Worm (Caenorhabditis elegans) whole organism, L4 larva: Measurements from ENCODE around the gene F55E10.1.

ENCODE experiments used
- D1046.2 ChIP-seq: fragments of 200-800 bp; sonication (Bioruptor generic); IDR thresholded peaks from 2 replicates; pipeline ENCODE4 v1.3.6; 2022; ENCODE audit warnings: missing genetic modification characterization, missing compliant biosample characterization
- F10B5.3 ChIP-seq: sonication (generic microtip); optimal IDR thresholded peaks from 2 replicates; lab custom pipeline; 2016; ENCODE audit warnings: mild to moderate bottlenecking, missing genetic modification characterization, missing compliant biosample characterization
- F26F4.8 ChIP-seq: fragments of 200-800 bp; sonication (Bioruptor generic); conservative IDR thresholded peaks from 2 replicates; pipeline ENCODE4 v1.3.6; 2022; ENCODE audit warnings: missing genetic modification characterization, missing compliant biosample characterization
- F37D6.2 ChIP-seq: sonication (generic microtip); optimal IDR thresholded peaks from 2 replicates; lab custom pipeline; 2016; ENCODE audit warnings: mild to moderate bottlenecking, missing genetic modification characterization, missing compliant biosample characterization
- F49E8.2 ChIP-seq: sonication (generic microtip); optimal IDR thresholded peaks from 2 replicates; lab custom pipeline; 2016; ENCODE audit warnings: missing compliant biosample characterization, mild to moderate bottlenecking, missing genetic modification characterization, borderline replicate concordance
- R02D3.7 ChIP-seq: fragments of 150-350 bp; sonication (generic microtip); optimal IDR thresholded peaks from 3 replicates; lab custom pipeline; 2014; ENCODE audit warnings: missing biosample characterization, missing genetic modification characterization
- T20F7.1 ChIP-seq: fragments of 200-800 bp; sonication (Bioruptor generic); optimal IDR thresholded peaks from 2 replicates; lab custom pipeline; 2018; ENCODE audit warnings: mild to moderate bottlenecking, missing genetic modification characterization, missing compliant biosample characterization
- T26A8.4 ChIP-seq: fragments of 200-800 bp; sonication (Bioruptor generic); IDR thresholded peaks from 2 replicates; pipeline ENCODE4 v1.3.6; 2022; ENCODE audit warnings: missing genetic modification characterization, missing compliant biosample characterization
- Y105C5A.15 ChIP-seq: fragments of 200-800 bp; sonication (Bioruptor generic); IDR thresholded peaks from 2 replicates; pipeline ENCODE4 v1.3.6; 2022; ENCODE audit warnings: missing genetic modification characterization, missing compliant biosample characterization
- Y48G9A.11 ChIP-seq: fragments of 200-800 bp; sonication (Bioruptor generic); IDR thresholded peaks from 2 replicates; pipeline ENCODE4 v1.3.6; 2022; ENCODE audit warnings: missing genetic modification reagents, missing genetic modification characterization, missing compliant biosample characterization
- Y5F2A.4 ChIP-seq: fragments of 200-800 bp; sonication (Bioruptor generic); optimal IDR thresholded peaks from 2 replicates; lab custom pipeline; 2018; ENCODE audit warnings: mild to moderate bottlenecking, missing genetic modification characterization, missing compliant biosample characterization
- Y75B8A.6 ChIP-seq: fragments of 200-800 bp; sonication (Bioruptor generic); IDR thresholded peaks from 2 replicates; pipeline ENCODE4 v1.3.6; 2022; ENCODE audit warnings: missing genetic modification reagents, missing genetic modification characterization, missing compliant biosample characterization
- ZK337.2 ChIP-seq: fragments of 200-800 bp; sonication (Bioruptor generic); IDR thresholded peaks from 2 replicates; pipeline ENCODE4 v1.3.6; 2022; ENCODE audit warnings: missing genetic modification reagents, missing genetic modification characterization, missing compliant biosample characterization
- ZK546.5 ChIP-seq, 2 experiments: sonication (generic microtip); optimal IDR thresholded peaks; 2 replicates each; lab custom pipeline; 2017; ENCODE audit warnings: missing biosample characterization in 2 of 2, missing genetic modification characterization in 2 of 2
- ceh-62 ChIP-seq: sonication (generic microtip); optimal IDR thresholded peaks from 2 replicates; lab custom pipeline; 2017; ENCODE audit warnings: missing biosample characterization, missing genetic modification characterization
- ctbp-1 ChIP-seq: fragments of 200-800 bp; sonication (Bioruptor generic); IDR thresholded peaks from 2 replicates; pipeline ENCODE4 v1.3.6; 2022; ENCODE audit warnings: missing genetic modification reagents, missing genetic modification characterization, missing compliant biosample characterization
- daf-12 ChIP-seq: fragments of 150-350 bp; optimal IDR thresholded peaks from 2 replicates; lab custom pipeline; 2014; ENCODE audit warnings: missing biosample characterization, missing genetic modification reagents, missing genetic modification characterization
- daf-16 ChIP-seq, 3 experiments: sonication (generic microtip); optimal IDR thresholded peaks; 2 replicates each; lab custom pipeline; 2016 to 2017; ENCODE audit warnings: missing genetic modification characterization in 3 of 3, missing genetic modification reagents in 3 of 3, mild to moderate bottlenecking in 2 of 3, missing compliant biosample characterization in 2 of 3, missing biosample characterization in 1 of 3, moderate library complexity in 1 of 3
- daf-8 ChIP-seq: fragments of 200-800 bp; sonication (Bioruptor generic); IDR thresholded peaks from 2 replicates; pipeline ENCODE4 v1.3.6; 2022; ENCODE audit warnings: missing genetic modification characterization, missing compliant biosample characterization
- dmd-6 ChIP-seq: fragments of 200-800 bp; sonication (Bioruptor generic); IDR thresholded peaks from 2 replicates; pipeline ENCODE4 v1.3.6; 2022; ENCODE audit warnings: missing genetic modification reagents, missing genetic modification characterization, missing compliant biosample characterization
- dmd-9 ChIP-seq: fragments of 200-800 bp; sonication (Bioruptor generic); IDR thresholded peaks from 2 replicates; pipeline ENCODE4 v1.3.6; 2022; ENCODE audit warnings: missing genetic modification reagents, missing genetic modification characterization, missing compliant biosample characterization
- duxl-1 ChIP-seq: sonication (generic microtip); optimal IDR thresholded peaks from 2 replicates; lab custom pipeline; 2016; ENCODE audit warnings: mild to moderate bottlenecking, missing genetic modification characterization, moderate library complexity, missing compliant biosample characterization; ENCODE audit not compliant: poor library complexity
- fkh-10 ChIP-seq: fragments of 150-350 bp; optimal IDR thresholded peaks from 2 replicates; lab custom pipeline; 2014; ENCODE audit warnings: missing biosample characterization, missing genetic modification reagents, missing genetic modification characterization
- hlh-11 ChIP-seq: fragments of 200-800 bp; sonication (Bioruptor generic); optimal IDR thresholded peaks from 2 replicates; lab custom pipeline; 2018; ENCODE audit warnings: mild to moderate bottlenecking, missing genetic modification characterization, missing compliant biosample characterization
- hlh-30 ChIP-seq: sonication (generic microtip); optimal IDR thresholded peaks from 2 replicates; lab custom pipeline; 2017; ENCODE audit warnings: antibody characterized with exemption, mild to moderate bottlenecking, missing genetic modification characterization, missing compliant biosample characterization; ENCODE audit not compliant: insufficient read depth
- hmg-1.1 ChIP-seq: fragments of 200-800 bp; sonication (Bioruptor generic); IDR thresholded peaks from 2 replicates; pipeline ENCODE4 v1.3.6; 2022; ENCODE audit warnings: missing genetic modification reagents, missing genetic modification characterization, missing compliant biosample characterization
- lin-1 ChIP-seq: fragments of 200-800 bp; sonication (Bioruptor generic); IDR thresholded peaks from 2 replicates; pipeline ENCODE4 v1.3.6; 2022; ENCODE audit warnings: missing genetic modification reagents, missing genetic modification characterization, missing compliant biosample characterization
- lin-38 ChIP-seq: fragments of 200-800 bp; sonication (Bioruptor generic); IDR thresholded peaks from 2 replicates; pipeline ENCODE4 v1.3.6; 2022; ENCODE audit warnings: missing genetic modification reagents, missing genetic modification characterization, missing compliant biosample characterization
- lir-3 ChIP-seq: sonication (generic microtip); optimal IDR thresholded peaks from 2 replicates; lab custom pipeline; 2016; ENCODE audit warnings: mild to moderate bottlenecking, missing genetic modification characterization, missing compliant biosample characterization
- mdl-1 ChIP-seq, 2 experiments: fragments of 150-350 bp in 1 of 2; sonication (generic microtip) in 1 of 2; optimal IDR thresholded peaks; 2 replicates each; lab custom pipeline; 2014 to 2017; ENCODE audit warnings: missing biosample characterization in 2 of 2, missing genetic modification characterization in 2 of 2
- mdt-29 ChIP-seq: fragments of 200-800 bp; sonication (Bioruptor generic); IDR thresholded peaks from 2 replicates; pipeline ENCODE4 v1.3.6; 2022; ENCODE audit warnings: missing genetic modification reagents, missing genetic modification characterization, missing compliant biosample characterization
- mep-1 ChIP-seq: fragments of 150-350 bp; sonication (generic microtip); optimal IDR thresholded peaks from 3 replicates; lab custom pipeline; 2014; ENCODE audit warnings: missing biosample characterization, missing genetic modification characterization
- nhr-10 ChIP-seq: fragments of 150-350 bp; optimal IDR thresholded peaks from 2 replicates; lab custom pipeline; 2014; ENCODE audit warnings: missing biosample characterization, missing genetic modification characterization
- nhr-102 ChIP-seq: sonication (generic microtip); optimal IDR thresholded peaks from 2 replicates; lab custom pipeline; 2016; ENCODE audit warnings: mild to moderate bottlenecking, missing genetic modification characterization, moderate library complexity, missing compliant biosample characterization
- nhr-11 ChIP-seq: fragments of 150-350 bp; optimal IDR thresholded peaks from 2 replicates; lab custom pipeline; 2014; ENCODE audit warnings: missing biosample characterization, missing genetic modification characterization
- nhr-111 ChIP-seq: fragments of 200-800 bp; sonication (Bioruptor generic); optimal IDR thresholded peaks from 2 replicates; lab custom pipeline; 2018; ENCODE audit warnings: mild to moderate bottlenecking, missing genetic modification characterization, missing compliant biosample characterization
- nhr-28 ChIP-seq: fragments of 150-350 bp; optimal IDR thresholded peaks from 2 replicates; lab custom pipeline; 2014; ENCODE audit warnings: missing biosample characterization, missing genetic modification characterization
- nhr-42 ChIP-seq: fragments of 200-800 bp; sonication (Bioruptor generic); IDR thresholded peaks from 2 replicates; pipeline ENCODE4 v1.3.6; 2022; ENCODE audit warnings: missing genetic modification characterization, missing compliant biosample characterization
- nhr-76 ChIP-seq: fragments of 150-350 bp; optimal IDR thresholded peaks from 2 replicates; lab custom pipeline; 2014; ENCODE audit warnings: missing biosample characterization, missing genetic modification characterization
- pqm-1 ChIP-seq: sonication (generic microtip); optimal IDR thresholded peaks from 2 replicates; lab custom pipeline; 2017; ENCODE audit warnings: missing biosample characterization, missing genetic modification characterization
- sdz-12 ChIP-seq: fragments of 200-800 bp; sonication (Bioruptor generic); optimal IDR thresholded peaks from 2 replicates; lab custom pipeline; 2018; ENCODE audit warnings: mild to moderate bottlenecking, missing genetic modification characterization, missing compliant biosample characterization
- skn-1 ChIP-seq: fragments of 150-350 bp; optimal IDR thresholded peaks from 2 replicates; lab custom pipeline; 2014; ENCODE audit warnings: missing biosample characterization, missing genetic modification characterization
- snpc-1.2 ChIP-seq: fragments of 200-800 bp; sonication (Bioruptor generic); IDR thresholded peaks from 2 replicates; pipeline ENCODE4 v1.3.6; 2022; ENCODE audit warnings: missing genetic modification reagents, missing genetic modification characterization, missing compliant biosample characterization
- snpc-4 ChIP-seq: fragments of 150-350 bp; optimal IDR thresholded peaks from 2 replicates; lab custom pipeline; 2014; ENCODE audit warnings: missing biosample characterization, missing genetic modification characterization
- spr-1 ChIP-seq: sonication (generic microtip); optimal IDR thresholded peaks from 2 replicates; lab custom pipeline; 2016; ENCODE audit warnings: mild to moderate bottlenecking, missing genetic modification characterization, missing compliant biosample characterization
- spr-3 ChIP-seq: fragments of 200-800 bp; sonication (Bioruptor generic); optimal IDR thresholded peaks from 2 replicates; lab custom pipeline; 2018; ENCODE audit warnings: mild to moderate bottlenecking, missing genetic modification characterization, missing compliant biosample characterization
- tra-1 ChIP-seq: fragments of 200-800 bp; sonication (Bioruptor generic); IDR thresholded peaks from 2 replicates; pipeline ENCODE4 v1.3.6; 2022; ENCODE audit warnings: missing genetic modification reagents, missing genetic modification characterization, missing compliant biosample characterization
- unc-130 ChIP-seq: sonication (generic microtip); optimal IDR thresholded peaks from 2 replicates; lab custom pipeline; 2016; ENCODE audit warnings: missing genetic modification reagents, missing genetic modification characterization, missing compliant biosample characterization
- vab-7 ChIP-seq: fragments of 200-800 bp; sonication (Bioruptor generic); IDR thresholded peaks from 2 replicates; pipeline ENCODE4 v1.3.6; 2022; ENCODE audit warnings: missing genetic modification reagents, missing genetic modification characterization, missing compliant biosample characterization
- zag-1 ChIP-seq: fragments of 150-350 bp; optimal IDR thresholded peaks from 2 replicates; lab custom pipeline; 2014; ENCODE audit warnings: missing biosample characterization, missing genetic modification characterization
- zip-2 ChIP-seq: fragments of 150-350 bp; optimal IDR thresholded peaks from 2 replicates; lab custom pipeline; 2014; ENCODE audit warnings: missing biosample characterization, missing genetic modification characterization

The F55E10.1 gene

ce11 chrX:8355350-8355749 lies 13.6 kb downstream of the F55E10.1 start (continued):
- TF ChIP-seq spr-3 (no peak), zag-1 (tag; lab: Kevin White, UChicago) (no peak), sdz-12 (no peak), fkh-10 (no peak), F37D6.2 (no peak), lin-1 (GFP tag; lab: Robert Waterston, UW) (no peak), hlh-30 (tag; lab: Kevin White, UChicago) (peak; percentile 50), spr-1 (no peak), dmd-6 (peak; percentile 89), F26F4.8 (GFP tag; lab: Robert Waterston, UW) (no peak), ctbp-1 (GFP tag; lab: Robert Waterston, UW) (no peak), D1046.2 (no peak), Y105C5A.15 (GFP tag; lab: Robert Waterston, UW) (no peak), hmg-1.1 (GFP tag; lab: Robert Waterston, UW) (no peak), F49E8.2 (tag; lab: Kevin White, UChicago) (no peak), zip-2 (tag; lab: Kevin White, UChicago) (no peak), ZK337.2 (GFP tag; lab: Robert Waterston, UW) (no peak), Y48G9A.11 (GFP tag; lab: Robert Waterston, UW) (no peak), dmd-9 (GFP tag; lab: Robert Waterston, UW) (no peak), pqm-1 (tag; lab: Kevin White, UChicago) (peak; percentile 97), R02D3.7 (tag; lab: Kevin White, UChicago) (no peak), unc-130 (GFP tag; lab: Kevin White, UChicago) (no peak), tra-1 (0 out of 2 replicates have a peak, but pooled peaks have one; percentile 15), vab-7 (no peak), mdl-1 (tag; optimal IDR thresholded peaks at IDR 0.05; lab: Kevin White, UChicago) (peak in 1 of 2 experiments; percentile 39), nhr-76 (no peak), duxl-1 (tag; lab: Kevin White, UChicago) (no peak), Y75B8A.6 (no peak), mdt-29 (GFP tag; lab: Robert Waterston, UW) (no peak), daf-12 (tag; lab: Kevin White, UChicago) (no peak), skn-1 (tag; lab: Kevin White, UChicago) (no peak), lin-38 (GFP tag; lab: Robert Waterston, UW) (no peak), snpc-4 (tag; lab: Kevin White, UChicago) (no peak), lir-3 (tag; lab: Kevin White, UChicago) (no peak), ceh-62 (tag; lab: Kevin White, UChicago) (no peak), nhr-28 (peak; percentile 87), nhr-10 (tag; lab: Kevin White, UChicago) (no peak), ZK546.5 (tag; optimal IDR thresholded peaks at IDR 0.05; lab: Kevin White, UChicago) (no peak), nhr-102 (tag; lab: Kevin White, UChicago) (no peak), daf-16 (GFP tag; optimal IDR thresholded peaks at IDR 0.05; lab: Kevin White, UChicago) (no peak), daf-16 (tag; optimal IDR thresholded peaks at IDR 0.05; lab: Kevin White, UChicago) (peak; percentile 89), Y5F2A.4 (no peak), nhr-42 (no peak), daf-8 (GFP tag; lab: Robert Waterston, UW) (no peak), T20F7.1 (no peak), mep-1 (tag; lab: Kevin White, UChicago) (peak; percentile 47), T26A8.4 (GFP tag; lab: Robert Waterston, UW) (no peak), snpc-1.2 (GFP tag; lab: Robert Waterston, UW) (no peak), nhr-11 (tag; lab: Kevin White, UChicago) (no peak), hlh-11 (tag; lab: Kevin White, UChicago) (peak; percentile 77), nhr-111 (GFP tag; lab: Kevin White, UChicago) (no peak), F10B5.3 (tag; lab: Kevin White, UChicago) (no peak)
